Worm (Caenorhabditis elegans): Measurements from ENCODE around the gene mop-25.1.

The mop-25.1 gene

DNA sequence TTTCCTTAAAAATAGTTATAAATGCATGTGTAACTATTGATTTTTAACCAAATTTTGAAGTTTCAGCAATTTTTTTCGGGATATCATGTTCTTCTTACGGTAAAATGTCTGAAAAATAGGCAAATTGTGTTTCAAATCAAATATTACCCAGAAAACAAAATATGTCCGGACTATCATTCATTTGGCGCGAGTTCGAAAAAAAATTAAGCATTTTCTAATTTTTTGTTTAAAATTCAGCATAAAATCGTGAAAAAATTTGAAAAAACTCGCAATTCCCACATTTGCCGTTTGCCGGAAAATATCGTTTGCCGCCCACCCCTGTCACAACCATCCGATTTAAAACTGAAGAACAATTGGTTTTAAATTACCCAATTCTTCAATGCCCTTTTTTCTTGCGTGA lies 20.4 kb upstream of the mop-25.1 start:
- TF ChIP-seq dao-5 (tag; optimal IDR thresholded peaks at IDR 0.05) (no peak), W03F9.2 (tag; optimal IDR thresholded peaks at IDR 0.05) (no peak), him-1 (tag; optimal IDR thresholded peaks at IDR 0.05) (no peak)

- TF ChIP-seq W03F9.2 (tag; optimal IDR thresholded peaks at IDR 0.05) (no peak), him-1 (tag; optimal IDR thresholded peaks at IDR 0.05) (no peak), dao-5 (tag; optimal IDR thresholded peaks at IDR 0.05) (no peak)
These were observed 17.6 kb upstream of the mop-25.1 start for ce11 chrX:3994418-3994817.

DNA sequence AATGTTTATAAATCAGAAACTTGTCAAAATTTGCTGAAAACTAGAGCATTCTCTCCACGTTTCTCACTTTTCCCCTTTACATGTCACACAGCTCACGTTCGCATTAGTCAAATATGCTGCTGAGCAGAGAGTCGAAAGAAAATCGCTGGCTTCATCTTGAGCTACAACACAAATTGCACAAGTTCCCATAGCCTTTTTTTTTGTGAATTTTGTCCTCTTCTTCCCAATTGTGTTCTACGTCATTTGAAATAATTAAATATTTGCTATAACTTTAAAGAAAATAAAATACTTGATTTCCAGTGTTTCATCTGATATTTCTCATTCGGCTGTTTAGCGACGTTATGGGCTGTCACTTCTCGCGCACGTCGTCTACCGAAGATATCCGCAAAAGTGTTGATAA lies 15.0 kb upstream of the mop-25.1 start, which contains the start of gene R02E12.5:
Gene R02E12.5 (plus strand): TSS at position 301 of the 400 bp plus-strand sequence.
- no peak for TF ChIP-seq dao-5 (tag; optimal IDR thresholded peaks at IDR 0.05)
- no peak for TF ChIP-seq W03F9.2 (tag; optimal IDR thresholded peaks at IDR 0.05)
- no peak for TF ChIP-seq him-1 (tag; optimal IDR thresholded peaks at IDR 0.05)

DNA sequence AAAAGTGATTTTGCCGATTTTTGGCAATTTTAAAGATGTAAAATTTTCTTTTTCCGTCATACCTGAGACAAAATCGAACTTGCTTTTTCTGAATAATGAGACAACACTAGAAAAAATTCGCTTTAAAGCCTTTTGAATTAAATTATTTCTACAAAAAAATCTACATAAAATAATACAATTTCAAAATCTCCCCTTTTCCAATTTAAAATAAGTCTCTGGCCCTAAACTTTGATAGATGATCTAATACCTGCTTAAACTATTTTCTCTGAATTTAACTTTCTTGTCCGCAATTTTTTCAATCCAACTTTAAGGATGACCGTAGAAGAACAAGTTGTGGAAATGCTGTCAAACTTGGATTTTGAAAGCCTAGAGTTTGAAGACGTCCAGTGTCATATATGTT lies 8.8 kb upstream of the mop-25.1 start, which contains the start of gene R02E12.12:
Gene R02E12.12 (plus strand): TSS at position 301 of the 400 bp plus-strand sequence.
- TF ChIP-seq him-1 (tag; optimal IDR thresholded peaks at IDR 0.05), result no peak

ce11 chrX:4005014-4005413 lies 7.0 kb upstream of the mop-25.1 start, which contains the start of gene R02E12.4:
Gene R02E12.4 (plus strand): TSS chrX:4005314.
- no peak for TF ChIP-seq W03F9.2 (tag; optimal IDR thresholded peaks at IDR 0.05)
- TF ChIP-seq dao-5 (tag; optimal IDR thresholded peaks at IDR 0.05), result no peak
- no peak for TF ChIP-seq him-1 (tag; optimal IDR thresholded peaks at IDR 0.05)

ce11 chrX:4006966-4007365 lies 5.1 kb upstream of the mop-25.1 start:
- TF ChIP-seq him-1 (tag; optimal IDR thresholded peaks at IDR 0.05) (no peak), W03F9.2 (tag; optimal IDR thresholded peaks at IDR 0.05) (no peak), dao-5 (tag; optimal IDR thresholded peaks at IDR 0.05) (no peak)

DNA sequence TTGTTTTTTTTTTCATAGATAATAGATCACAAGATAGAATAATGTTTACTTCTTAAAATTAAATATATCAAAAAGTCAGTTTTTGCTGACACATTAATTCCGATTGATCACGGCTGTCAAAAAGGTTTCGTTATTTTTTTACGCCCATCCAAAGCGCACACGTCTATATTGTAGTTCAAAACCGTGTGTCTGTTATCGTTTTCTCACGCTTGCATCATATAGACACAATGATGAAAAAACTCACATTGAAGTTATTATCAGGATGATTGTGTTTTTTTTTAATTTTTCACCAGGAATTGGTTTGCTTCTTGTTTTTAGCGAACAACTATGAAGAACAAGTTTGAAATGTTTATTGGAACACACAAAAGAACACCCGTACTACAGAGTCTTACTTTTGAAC lies 4.3 kb upstream of the mop-25.1 start:
- no peak for TF ChIP-seq W03F9.2 (tag; optimal IDR thresholded peaks at IDR 0.05)
- no peak for TF ChIP-seq him-1 (tag; optimal IDR thresholded peaks at IDR 0.05)

DNA sequence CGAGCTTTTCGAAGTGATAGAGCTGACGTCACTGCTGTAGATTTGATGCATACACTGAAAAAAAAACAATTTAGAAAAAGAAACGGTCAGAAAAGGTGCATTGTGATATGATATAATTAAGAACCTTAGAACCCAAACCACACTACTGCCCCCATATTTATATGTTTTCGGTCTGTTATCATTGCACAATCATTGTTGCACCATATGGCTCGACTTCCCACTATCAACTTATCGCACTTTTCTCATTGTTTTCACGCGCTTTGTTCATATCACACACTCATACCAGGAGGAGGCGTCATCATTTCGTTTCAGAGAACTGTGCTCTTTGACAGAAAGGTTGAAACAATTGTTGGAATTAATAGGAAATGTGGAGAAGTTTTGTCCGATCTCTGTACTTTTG lies 3.1 kb upstream of the mop-25.1 start:
- TF ChIP-seq dao-5 (tag; optimal IDR thresholded peaks at IDR 0.05) (no peak), him-1 (tag; optimal IDR thresholded peaks at IDR 0.05) (no peak), W03F9.2 (tag; optimal IDR thresholded peaks at IDR 0.05) (peak; percentile 32)

ce11 chrX:4010383-4010782 lies 1.6 kb upstream of the mop-25.1 start:
- no peak for TF ChIP-seq dao-5 (tag; optimal IDR thresholded peaks at IDR 0.05)
- TF ChIP-seq him-1 (tag; optimal IDR thresholded peaks at IDR 0.05), result no peak
- TF ChIP-seq W03F9.2 (tag; optimal IDR thresholded peaks at IDR 0.05), result no peak

- TF ChIP-seq W03F9.2 (tag; optimal IDR thresholded peaks at IDR 0.05) (peak; percentile 65), dao-5 (tag; optimal IDR thresholded peaks at IDR 0.05) (no peak), him-1 (tag; optimal IDR thresholded peaks at IDR 0.05) (peak; percentile 34)
These were observed 4.1 kb downstream of the mop-25.1 start, which contains the start of gene hrg-1 for ce11 chrX:4016113-4016512. Gene hrg-1 (minus strand): TSS chrX:4016221.

- TF ChIP-seq him-1 (tag; optimal IDR thresholded peaks at IDR 0.05) (no peak), dao-5 (tag; optimal IDR thresholded peaks at IDR 0.05) (no peak), W03F9.2 (tag; optimal IDR thresholded peaks at IDR 0.05) (no peak)
These were observed 5.7 kb downstream of the mop-25.1 start for ce11 chrX:4017576-4018309.

DNA sequence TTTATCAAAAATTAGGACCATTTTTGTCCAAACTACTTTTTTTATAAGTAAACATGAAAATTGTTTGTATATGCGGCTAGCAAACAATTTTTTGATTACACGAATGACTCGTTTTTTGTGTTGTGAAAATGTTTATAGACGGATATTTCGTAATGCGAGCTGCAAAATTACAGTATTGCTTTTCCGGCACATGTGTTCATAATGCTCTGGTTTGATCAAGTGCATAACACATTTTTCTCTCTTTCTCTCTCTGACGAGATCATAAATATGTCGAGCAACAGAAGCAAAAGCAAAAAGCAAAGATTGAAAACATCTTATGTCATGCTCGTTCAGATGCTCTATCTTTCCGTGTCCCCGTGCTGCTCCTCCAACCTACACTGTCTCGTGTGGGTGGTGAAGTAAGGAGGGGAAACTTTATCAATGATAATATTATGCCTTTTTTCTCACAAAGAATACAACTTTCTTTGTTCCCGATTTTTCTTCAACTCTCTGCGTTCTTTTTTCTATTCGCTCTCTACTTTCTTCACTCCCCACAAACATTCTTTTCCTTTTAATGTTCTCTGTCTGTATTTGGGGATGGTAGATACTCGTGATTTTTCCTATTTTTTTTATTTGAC lies 6.7 kb downstream of the mop-25.1 start:
- TF ChIP-seq him-1 (tag; optimal IDR thresholded peaks at IDR 0.05) (no peak), W03F9.2 (tag; optimal IDR thresholded peaks at IDR 0.05) (no peak), dao-5 (tag; optimal IDR thresholded peaks at IDR 0.05) (no peak)

DNA sequence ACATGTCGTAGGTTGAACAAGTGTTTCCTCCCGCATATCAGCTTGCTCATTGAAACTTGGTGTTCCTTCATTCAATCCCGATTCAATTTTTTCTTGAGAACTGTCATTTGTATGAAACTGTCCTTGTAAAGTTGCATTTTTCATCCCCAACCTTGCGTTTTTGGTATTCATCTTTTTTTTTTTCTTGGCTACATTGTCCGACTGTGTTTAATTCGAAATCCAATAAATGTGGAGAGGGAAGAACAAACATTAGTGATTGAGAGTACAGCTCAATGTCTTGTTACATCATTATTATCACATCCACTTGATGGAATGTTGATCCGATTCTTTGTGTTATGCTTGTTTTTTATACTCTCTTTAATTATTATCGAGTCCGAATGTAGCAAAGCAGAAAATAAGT lies 9.9 kb downstream of the mop-25.1 start, which contains the start of gene acr-10:
Gene acr-10 (plus strand): TSS at position 301 of the 400 bp plus-strand sequence.
- TF ChIP-seq dao-5 (tag; optimal IDR thresholded peaks at IDR 0.05), result no peak
- no peak for TF ChIP-seq him-1 (tag; optimal IDR thresholded peaks at IDR 0.05)
- no peak for TF ChIP-seq W03F9.2 (tag; optimal IDR thresholded peaks at IDR 0.05)

DNA sequence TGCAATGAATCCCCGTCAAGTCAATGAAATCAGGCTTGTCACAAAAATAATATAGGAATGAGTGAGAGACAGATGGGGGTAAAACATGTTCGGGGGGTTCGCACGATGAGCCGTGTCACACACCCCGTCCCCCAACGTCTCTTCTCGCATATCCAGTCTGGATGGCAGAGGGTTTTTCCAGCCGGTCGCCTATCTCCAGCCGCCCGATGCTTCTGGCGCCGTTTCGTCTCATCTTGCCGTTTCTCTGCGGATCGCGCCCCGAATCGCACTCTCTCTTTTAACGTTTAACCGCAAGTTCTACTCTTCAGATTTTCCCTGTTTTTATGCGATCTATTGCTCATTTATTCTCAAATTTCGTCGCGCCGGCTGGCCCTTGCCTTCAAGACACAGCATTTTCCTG lies 49.9 kb downstream of the mop-25.1 start:
- TF ChIP-seq dao-5 (tag; optimal IDR thresholded peaks at IDR 0.05), result no peak

DNA sequence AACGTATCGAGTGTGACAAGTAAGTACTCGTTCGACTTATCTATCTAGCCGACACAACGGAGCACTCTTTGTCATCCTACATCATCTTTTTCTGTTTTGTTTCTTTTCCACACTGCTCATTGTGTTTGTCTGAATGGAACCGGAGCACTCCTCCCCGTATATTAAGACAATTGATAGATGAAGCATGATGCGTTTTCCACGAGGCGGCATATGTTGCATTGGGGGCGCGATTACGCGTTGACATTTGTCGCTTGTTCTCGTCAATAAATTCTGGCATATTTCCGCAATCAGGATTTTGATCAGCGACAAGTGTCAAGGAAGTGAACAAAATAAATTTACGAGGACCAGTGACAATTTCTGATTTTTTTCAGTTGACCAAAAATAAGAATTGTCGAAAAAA lies 56.2 kb downstream of the mop-25.1 start:
- no peak for TF ChIP-seq him-1 (tag; optimal IDR thresholded peaks at IDR 0.05)
- no peak for TF ChIP-seq dao-5 (tag; optimal IDR thresholded peaks at IDR 0.05)
- TF ChIP-seq W03F9.2 (tag; optimal IDR thresholded peaks at IDR 0.05), result no peak
